Worm (Caenorhabditis elegans) whole organism, L4 larva: ENCODE data around the gene hum-4.

Experiments used
- D1046.2 ChIP-seq: fragments of 200-800 bp; sonication (Bioruptor generic); IDR thresholded peaks from 2 replicates; pipeline ENCODE4 v1.3.6; 2022; ENCODE audit warnings: missing genetic modification characterization, missing compliant biosample characterization
- F44E2.7 ChIP-seq: fragments of 200-800 bp; sonication (Bioruptor generic); IDR thresholded peaks from 2 replicates; pipeline ENCODE4 v2.1.2; 2022; ENCODE audit warnings: missing genetic modification characterization, missing compliant biosample characterization
- F49E8.2 ChIP-seq: sonication (generic microtip); optimal IDR thresholded peaks from 2 replicates; lab custom pipeline; 2016; ENCODE audit warnings: missing compliant biosample characterization, mild to moderate bottlenecking, missing genetic modification characterization, borderline replicate concordance
- R02D3.7 ChIP-seq: fragments of 150-350 bp; sonication (generic microtip); optimal IDR thresholded peaks from 3 replicates; lab custom pipeline; 2014; ENCODE audit warnings: missing biosample characterization, missing genetic modification characterization
- T26A8.4 ChIP-seq: fragments of 200-800 bp; sonication (Bioruptor generic); IDR thresholded peaks from 2 replicates; pipeline ENCODE4 v1.3.6; 2022; ENCODE audit warnings: missing genetic modification characterization, missing compliant biosample characterization
- ZK337.2 ChIP-seq: fragments of 200-800 bp; sonication (Bioruptor generic); IDR thresholded peaks from 2 replicates; pipeline ENCODE4 v1.3.6; 2022; ENCODE audit warnings: missing genetic modification reagents, missing genetic modification characterization, missing compliant biosample characterization
- aha-1 ChIP-seq: fragments of 150-350 bp; peaks from one replicate; lab custom pipeline; 2014; ENCODE audit warnings: missing biosample characterization, missing genetic modification characterization
- aly-2 ChIP-seq: sonication (generic microtip); optimal IDR thresholded peaks from 2 replicates; lab custom pipeline; 2018; ENCODE audit warnings: missing biosample characterization, missing genetic modification characterization
- arid-1 ChIP-seq: fragments of 200-800 bp; sonication (Bioruptor generic); conservative IDR thresholded peaks from 2 replicates; pipeline ENCODE4 v1.3.6; 2022; ENCODE audit warnings: missing genetic modification reagents, missing genetic modification characterization, missing compliant biosample characterization
- ceh-20 ChIP-seq: fragments of 200-800 bp; sonication (Bioruptor generic); IDR thresholded peaks from 2 replicates; pipeline ENCODE4 v1.3.6; 2022; ENCODE audit warnings: missing genetic modification reagents, missing genetic modification characterization, missing compliant biosample characterization
- ceh-44 ChIP-seq: fragments of 200-800 bp; sonication (Bioruptor generic); IDR thresholded peaks from 2 replicates; pipeline ENCODE4 v1.3.6; 2022; ENCODE audit warnings: missing genetic modification reagents, missing genetic modification characterization, missing compliant biosample characterization
- ceh-82 ChIP-seq: sonication (generic microtip); optimal IDR thresholded peaks from 2 replicates; lab custom pipeline; 2017; ENCODE audit warnings: missing biosample characterization, missing genetic modification characterization
- ces-1 ChIP-seq: fragments of 150-350 bp; sonication (generic microtip); optimal IDR thresholded peaks from 4 replicates; lab custom pipeline; 2014; ENCODE audit warnings: missing biosample characterization, missing genetic modification reagents, missing genetic modification characterization
- cey-2 ChIP-seq: sonication (generic microtip); optimal IDR thresholded peaks from 3 replicates; lab custom pipeline; 2017; ENCODE audit warnings: missing genetic modification characterization, mild to moderate bottlenecking, missing compliant biosample characterization, antibody characterized with exemption, borderline replicate concordance; ENCODE audit not compliant: insufficient read depth
- daf-12 ChIP-seq: fragments of 150-350 bp; optimal IDR thresholded peaks from 2 replicates; lab custom pipeline; 2014; ENCODE audit warnings: missing biosample characterization, missing genetic modification reagents, missing genetic modification characterization
- hlh-11 ChIP-seq: fragments of 200-800 bp; sonication (Bioruptor generic); optimal IDR thresholded peaks from 2 replicates; lab custom pipeline; 2018; ENCODE audit warnings: mild to moderate bottlenecking, missing genetic modification characterization, missing compliant biosample characterization
- hlh-30 ChIP-seq: sonication (generic microtip); optimal IDR thresholded peaks from 2 replicates; lab custom pipeline; 2017; ENCODE audit warnings: antibody characterized with exemption, mild to moderate bottlenecking, missing genetic modification characterization, missing compliant biosample characterization; ENCODE audit not compliant: insufficient read depth
- lim-7 ChIP-seq: fragments of 200-800 bp; sonication (Bioruptor generic); IDR thresholded peaks from 2 replicates; pipeline ENCODE4 v1.3.6; 2022; ENCODE audit warnings: missing genetic modification characterization, missing compliant biosample characterization
- lin-29 ChIP-seq: fragments of 200-800 bp; sonication (Bioruptor generic); IDR thresholded peaks from 2 replicates; pipeline ENCODE4 v1.3.6; 2022; ENCODE audit warnings: missing genetic modification reagents, missing genetic modification characterization, missing compliant biosample characterization
- lin-39 ChIP-seq: fragments of 150-350 bp; optimal IDR thresholded peaks from 2 replicates; lab custom pipeline; 2014; ENCODE audit warnings: missing biosample characterization, missing genetic modification reagents, missing genetic modification characterization
- lsy-2 ChIP-seq, 2 experiments: fragments of 150-350 bp in 1 of 2; sonication (generic microtip) in 1 of 2; optimal IDR thresholded peaks; 2 replicates each; lab custom pipeline; 2014 to 2017; ENCODE audit warnings: missing biosample characterization in 2 of 2, missing genetic modification characterization in 2 of 2
- madf-5 ChIP-seq, 2 experiments: fragments of 200-800 bp; sonication (Bioruptor generic); IDR thresholded peaks; 2 replicates each; pipeline ENCODE4 v1.3.6; 2022; ENCODE audit warnings: missing compliant biosample characterization in 2 of 2, missing genetic modification characterization in 2 of 2
- mdl-1 ChIP-seq, 2 experiments: fragments of 150-350 bp in 1 of 2; sonication (generic microtip) in 1 of 2; optimal IDR thresholded peaks; 2 replicates each; lab custom pipeline; 2014 to 2017; ENCODE audit warnings: missing biosample characterization in 2 of 2, missing genetic modification characterization in 2 of 2
- mdt-29 ChIP-seq: fragments of 200-800 bp; sonication (Bioruptor generic); IDR thresholded peaks from 2 replicates; pipeline ENCODE4 v1.3.6; 2022; ENCODE audit warnings: missing genetic modification reagents, missing genetic modification characterization, missing compliant biosample characterization
- mep-1 ChIP-seq: fragments of 150-350 bp; sonication (generic microtip); optimal IDR thresholded peaks from 3 replicates; lab custom pipeline; 2014; ENCODE audit warnings: missing biosample characterization, missing genetic modification characterization
- mes-2 ChIP-seq: sonication (generic microtip); optimal IDR thresholded peaks from 2 replicates; lab custom pipeline; 2016; ENCODE audit warnings: missing genotype, mild to moderate bottlenecking, missing genetic modification characterization, missing compliant biosample characterization; ENCODE audit not compliant: poor library complexity, severe bottlenecking
- nhr-237 ChIP-seq: sonication (generic microtip); optimal IDR thresholded peaks from 2 replicates; lab custom pipeline; 2017; ENCODE audit warnings: missing biosample characterization, missing genetic modification characterization
- nhr-41 ChIP-seq: fragments of 200-800 bp; sonication (Bioruptor generic); IDR thresholded peaks from 2 replicates; pipeline ENCODE4 v1.3.6; 2022; ENCODE audit warnings: missing genetic modification reagents, missing genetic modification characterization, missing compliant biosample characterization
- nhr-48 ChIP-seq: sonication (generic microtip); optimal IDR thresholded peaks from 2 replicates; lab custom pipeline; 2016; ENCODE audit warnings: mild to moderate bottlenecking, missing genetic modification characterization, missing compliant biosample characterization
- nhr-6 ChIP-seq: fragments of 150-350 bp; optimal IDR thresholded peaks from 2 replicates; lab custom pipeline; 2014; ENCODE audit warnings: missing biosample characterization, missing genetic modification characterization
- nhr-76 ChIP-seq: fragments of 150-350 bp; optimal IDR thresholded peaks from 2 replicates; lab custom pipeline; 2014; ENCODE audit warnings: missing biosample characterization, missing genetic modification characterization
- nhr-77 ChIP-seq: fragments of 150-350 bp; optimal IDR thresholded peaks from 2 replicates; lab custom pipeline; 2014; ENCODE audit warnings: missing biosample characterization, missing genetic modification characterization
- saeg-2 ChIP-seq: fragments of 200-800 bp; sonication (Bioruptor generic); IDR thresholded peaks from 2 replicates; pipeline ENCODE4 v1.3.6; 2022; ENCODE audit warnings: missing genetic modification reagents, missing genetic modification characterization, missing compliant biosample characterization
- spr-1 ChIP-seq: sonication (generic microtip); optimal IDR thresholded peaks from 2 replicates; lab custom pipeline; 2016; ENCODE audit warnings: mild to moderate bottlenecking, missing genetic modification characterization, missing compliant biosample characterization
- tag-97 ChIP-seq: fragments of 200-800 bp; sonication (Bioruptor generic); IDR thresholded peaks from 2 replicates; pipeline ENCODE4 v1.3.6; 2022; ENCODE audit warnings: missing genetic modification characterization, missing compliant biosample characterization
- unc-39 ChIP-seq: sonication (generic microtip); optimal IDR thresholded peaks from 2 replicates; lab custom pipeline; 2017; ENCODE audit warnings: missing biosample characterization, missing genetic modification characterization
- vab-7 ChIP-seq: fragments of 200-800 bp; sonication (Bioruptor generic); IDR thresholded peaks from 2 replicates; pipeline ENCODE4 v1.3.6; 2022; ENCODE audit warnings: missing genetic modification reagents, missing genetic modification characterization, missing compliant biosample characterization
- zfp-2 ChIP-seq: sonication (generic microtip); optimal IDR thresholded peaks from 2 replicates; lab custom pipeline; 2016; ENCODE audit warnings: mild to moderate bottlenecking, missing genetic modification characterization, missing compliant biosample characterization
- zip-11 ChIP-seq: fragments of 200-800 bp; sonication (Bioruptor generic); IDR thresholded peaks from 2 replicates; pipeline ENCODE4 v1.3.6; 2022; ENCODE audit warnings: missing genetic modification characterization, missing compliant biosample characterization
- ztf-11 ChIP-seq: fragments of 150-350 bp; optimal IDR thresholded peaks from 2 replicates; lab custom pipeline; 2014; ENCODE audit warnings: missing biosample characterization, missing genetic modification characterization
- ztf-7 ChIP-seq: fragments of 150-350 bp; optimal IDR thresholded peaks from 2 replicates; lab custom pipeline; 2014; ENCODE audit warnings: missing biosample characterization, missing genetic modification characterization

The hum-4 gene

DNA sequence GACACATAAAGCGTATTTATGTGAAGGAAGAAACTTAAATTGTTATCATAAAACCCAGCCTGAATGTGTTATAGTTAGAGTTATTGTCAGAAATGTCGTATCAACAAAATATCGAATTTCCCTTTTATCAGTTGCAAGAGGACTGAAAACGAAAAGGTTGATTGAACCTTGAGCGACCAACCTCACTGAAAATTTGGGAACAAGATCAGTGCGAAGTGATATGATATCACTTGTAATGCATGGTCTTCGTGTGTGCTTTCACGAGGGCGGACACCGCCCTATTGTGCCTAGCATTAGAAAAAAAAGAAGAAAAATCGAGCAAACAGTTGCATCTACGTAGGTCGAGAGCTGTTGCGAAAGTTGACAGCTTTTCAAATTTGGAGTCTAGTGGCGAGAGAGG lies 14.3 kb upstream of the hum-4 start (continued):
- TF ChIP-seq nhr-237 (tag; lab: Kevin White, UChicago), result no peak
- TF ChIP-seq mes-2 (tag; lab: Kevin White, UChicago), result no peak
- TF ChIP-seq lin-39, result no peak
- no peak for TF ChIP-seq ZK337.2 (GFP tag; lab: Robert Waterston, UW)
- TF ChIP-seq cey-2, result no peak
- no peak for TF ChIP-seq mdt-29 (GFP tag; lab: Robert Waterston, UW)
- TF ChIP-seq zip-11 (GFP tag; lab: Robert Waterston, UW), result no peak
- TF ChIP-seq F44E2.7, result no peak
- TF ChIP-seq hlh-11, result peak; percentile 63
- TF ChIP-seq F49E8.2 (tag; lab: Kevin White, UChicago), result no peak
- no peak for TF ChIP-seq nhr-6 (tag; lab: Kevin White, UChicago)
- TF ChIP-seq aha-1 (tag; lab: Kevin White, UChicago), result no peak
- no peak for TF ChIP-seq D1046.2 (GFP tag; lab: Robert Waterston, UW)
- peak; percentile 43 for TF ChIP-seq nhr-48 (tag; lab: Kevin White, UChicago)
- TF ChIP-seq mdl-1 (tag; optimal IDR thresholded peaks at IDR 0.05; lab: Kevin White, UChicago), result no peak
- no peak for TF ChIP-seq zfp-2
- no peak for TF ChIP-seq lsy-2 (tag; optimal IDR thresholded peaks at IDR 0.05; lab: Kevin White, UChicago)
- TF ChIP-seq nhr-76 (tag; lab: Kevin White, UChicago), result no peak
- no peak for TF ChIP-seq nhr-41 (GFP tag; lab: Robert Waterston, UW)
- TF ChIP-seq ztf-7 (tag; lab: Kevin White, UChicago), result no peak
- TF ChIP-seq aly-2 (tag; lab: Kevin White, UChicago), result no peak
- TF ChIP-seq hlh-30 (tag; lab: Kevin White, UChicago), result no peak
- no peak for TF ChIP-seq tag-97 (GFP tag; lab: Robert Waterston, UW)
- TF ChIP-seq arid-1, result no peak
- no peak for TF ChIP-seq mep-1 (tag; lab: Kevin White, UChicago)
- no peak for TF ChIP-seq R02D3.7 (tag; lab: Kevin White, UChicago)
- no peak for TF ChIP-seq lin-29 (GFP tag; lab: Robert Waterston, UW)
- no peak for TF ChIP-seq daf-12
- TF ChIP-seq madf-5 (GFP tag; IDR thresholded peaks at IDR 0.05; lab: Robert Waterston, UW), result no peak
- TF ChIP-seq ces-1, result no peak
- no peak for TF ChIP-seq ztf-11 (tag; lab: Kevin White, UChicago)
- TF ChIP-seq ceh-20 (GFP tag; lab: Robert Waterston, UW), result no peak
- TF ChIP-seq vab-7 (GFP tag; lab: Robert Waterston, UW), result no peak

DNA sequence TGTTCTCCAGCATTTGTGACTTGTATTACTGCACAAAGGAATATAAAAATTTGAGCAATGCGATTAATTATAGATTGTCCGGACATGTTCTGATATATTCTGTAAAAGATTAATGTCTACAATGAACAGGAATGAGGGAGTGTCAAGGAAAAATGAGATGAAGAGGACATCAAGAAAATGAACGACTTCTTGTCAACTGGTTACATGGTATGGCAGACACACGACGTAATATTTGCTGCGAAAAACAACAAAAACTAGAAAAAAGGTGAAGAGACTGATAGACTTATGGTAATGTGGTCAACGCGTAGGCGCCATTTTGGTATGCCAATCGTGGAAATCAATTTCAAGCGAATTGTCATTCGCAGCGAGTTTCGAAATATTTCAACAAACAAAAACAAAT lies 13.1 kb upstream of the hum-4 start, which contains the start of gene igeg-2:
Gene igeg-2, minus strand, starts transcription at position 101 of the 400 bp plus-strand sequence.
- TF ChIP-seq unc-39 (tag; lab: Kevin White, UChicago), result no peak
- no peak for TF ChIP-seq ceh-82 (tag; lab: Kevin White, UChicago)
- TF ChIP-seq saeg-2 (GFP tag; lab: Robert Waterston, UW), result no peak
- no peak for TF ChIP-seq ceh-44 (GFP tag; lab: Robert Waterston, UW)
- no peak for TF ChIP-seq T26A8.4 (GFP tag; lab: Robert Waterston, UW)
- TF ChIP-seq tag-97 (GFP tag; lab: Robert Waterston, UW), result no peak
- no peak for TF ChIP-seq spr-1
- TF ChIP-seq nhr-77 (tag; lab: Kevin White, UChicago), result no peak
- TF ChIP-seq nhr-237 (tag; lab: Kevin White, UChicago), result no peak

DNA sequence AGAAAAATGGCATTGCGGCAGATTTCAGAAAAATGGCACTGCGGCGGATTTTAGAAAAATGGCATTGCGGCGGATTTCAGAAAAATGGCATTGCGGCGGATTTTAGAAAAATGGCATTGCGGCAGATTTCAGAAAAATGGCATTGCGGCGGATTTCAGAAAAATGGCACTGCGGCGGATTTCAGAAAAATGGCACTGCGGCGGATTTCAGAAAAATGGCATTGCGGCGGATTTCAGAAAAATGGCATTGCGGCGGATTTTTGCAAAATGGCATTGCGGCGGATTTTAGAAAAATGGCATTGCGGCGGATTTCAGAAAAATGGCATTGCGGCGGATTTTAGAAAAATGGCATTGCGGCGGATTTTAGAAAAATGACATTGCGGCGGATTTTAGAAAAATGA lies 9.9 kb upstream of the hum-4 start:
- 0 out of 2 replicates have a peak, but pooled peaks have one; percentile 17 for TF ChIP-seq lim-7 (GFP tag; lab: Robert Waterston, UW)
